Fruit fly (Drosophila melanogaster) whole organism, embryonic: ENCODE measurements around the gene dati.

ENCODE experiments used
- Atf3 ChIP-seq: fragments of 200-800 bp; sonication (Bioruptor generic); optimal IDR thresholded peaks from 3 replicates; lab custom pipeline; 2016; ENCODE audit warnings: missing biosample characterization, missing genetic modification characterization
- Atf6 ChIP-seq: fragments of 200-800 bp; sonication (Bioruptor generic); IDR thresholded peaks from 2 replicates; pipeline ENCODE4 v1.3.6; 2022; ENCODE audit warnings: missing biosample characterization, missing genetic modification characterization
- BEAF-32 ChIP-seq: fragments of 200-800 bp; sonication (Bioruptor generic); optimal IDR thresholded peaks from 3 replicates; lab custom pipeline; 2017; ENCODE audit warnings: missing biosample characterization, missing genetic modification characterization, mild to moderate bottlenecking, moderate library complexity, missing genetic modification reagents
- Bgb ChIP-seq: fragments of 200-800 bp; sonication (Bioruptor generic); IDR thresholded peaks from 2 replicates; pipeline ENCODE4 v1.3.6; 2022; ENCODE audit warnings: missing biosample characterization, missing genetic modification characterization; ENCODE audit not compliant: partially characterized antibody
- CG10959 ChIP-seq: fragments of 200-800 bp; sonication (Bioruptor generic); IDR thresholded peaks from 2 replicates; pipeline ENCODE4 v1.3.6; 2022; ENCODE audit warnings: missing biosample characterization, missing genetic modification characterization
- CG12071 ChIP-seq: fragments of 200-800 bp; sonication (Bioruptor generic); optimal IDR thresholded peaks from 3 replicates; lab custom pipeline; 2018; ENCODE audit warnings: missing biosample characterization, mild to moderate bottlenecking, missing genetic modification characterization
- CG12104 ChIP-seq: fragments of 200-800 bp; sonication (Bioruptor generic); optimal IDR thresholded peaks from 3 replicates; lab custom pipeline; 2016; ENCODE audit warnings: missing biosample characterization, missing genetic modification characterization
- CG12299 ChIP-seq: fragments of 200-800 bp; sonication (Bioruptor generic); optimal IDR thresholded peaks from 2 replicates; lab custom pipeline; 2018; ENCODE audit warnings: missing biosample characterization, mild to moderate bottlenecking, missing genetic modification characterization
- CG12769 ChIP-seq: fragments of 200-800 bp; sonication (Bioruptor generic); optimal IDR thresholded peaks from 2 replicates; lab custom pipeline; 2019; ENCODE audit warnings: missing biosample characterization, mild to moderate bottlenecking, missing genetic modification characterization, moderate library complexity
- CG17359 ChIP-seq: fragments of 200-800 bp; sonication (Bioruptor generic); optimal IDR thresholded peaks from 3 replicates; lab custom pipeline; 2018; ENCODE audit warnings: missing biosample characterization, mild to moderate bottlenecking, missing genetic modification characterization, moderate library complexity
- CG17612 ChIP-seq: fragments of 200-800 bp; sonication (Bioruptor generic); IDR thresholded peaks from 2 replicates; pipeline ENCODE4 v1.3.6; 2022; ENCODE audit warnings: missing biosample characterization, missing genetic modification characterization
- CG2199 ChIP-seq: fragments of 200-800 bp; sonication (Bioruptor generic); IDR thresholded peaks from 3 replicates; pipeline ENCODE4 v1.3.6; 2022; ENCODE audit warnings: missing biosample characterization, missing genetic modification characterization
- CG31441 ChIP-seq: fragments of 200-800 bp; sonication (Bioruptor generic); IDR thresholded peaks from 2 replicates; pipeline ENCODE4 v1.3.6; 2022; ENCODE audit warnings: missing biosample characterization, missing genetic modification characterization
- CG34376 ChIP-seq: fragments of 200-800 bp; sonication (Bioruptor generic); optimal IDR thresholded peaks from 2 replicates; lab custom pipeline; 2018; ENCODE audit warnings: missing biosample characterization, mild to moderate bottlenecking, missing genetic modification characterization
- CG6791 ChIP-seq: fragments of 200-800 bp; sonication (Bioruptor generic); IDR thresholded peaks from 3 replicates; pipeline ENCODE4 v1.3.6; 2022; ENCODE audit warnings: missing biosample characterization, missing genetic modification characterization; ENCODE audit not compliant: partially characterized antibody
- CG8290 ChIP-seq, 3 experiments: fragments of 200-800 bp; sonication (Bioruptor generic); optimal IDR thresholded peaks; 2 replicates each; lab custom pipeline; 2016 to 2019; ENCODE audit warnings: missing biosample characterization in 3 of 3, missing genetic modification characterization in 3 of 3, mild to moderate bottlenecking in 2 of 3, moderate library complexity in 1 of 3
- CrebB ChIP-seq: fragments of 200-800 bp; sonication (Bioruptor generic); optimal IDR thresholded peaks from 3 replicates; lab custom pipeline; 2018; ENCODE audit warnings: missing biosample characterization, mild to moderate bottlenecking, missing genetic modification characterization
- D19B ChIP-seq: fragments of 200-800 bp; sonication (Bioruptor generic); optimal IDR thresholded peaks from 2 replicates; lab custom pipeline; 2017; ENCODE audit warnings: missing biosample characterization, mild to moderate bottlenecking, missing genetic modification characterization
- Dfd ChIP-seq, 2 experiments: fragments of >200 bp; optimal IDR thresholded peaks; 2 replicates each; lab custom pipeline; 2017; ENCODE audit warnings: missing biosample characterization in 2 of 2, missing genetic modification characterization in 2 of 2
- Dip3 ChIP-seq: fragments of 200-800 bp; sonication (Bioruptor generic); optimal IDR thresholded peaks from 3 replicates; lab custom pipeline; 2016; ENCODE audit warnings: missing biosample characterization, missing genetic modification characterization
- Dll ChIP-seq: fragments of 200-800 bp; sonication (Bioruptor generic); IDR thresholded peaks from 4 replicates; pipeline ENCODE4 v1.3.6; 2022; ENCODE audit warnings: missing biosample characterization, missing genetic modification characterization; ENCODE audit not compliant: partially characterized antibody
- Dp ChIP-seq: fragments of 200-800 bp; sonication (Bioruptor generic); optimal IDR thresholded peaks from 2 replicates; lab custom pipeline; 2018; ENCODE audit warnings: missing biosample characterization, mild to moderate bottlenecking, missing genetic modification characterization, moderate library complexity
- Ets97D ChIP-seq: fragments of 200-800 bp; sonication (Bioruptor generic); optimal IDR thresholded peaks from 3 replicates; lab custom pipeline; 2016; ENCODE audit warnings: missing biosample characterization, missing genetic modification characterization
- Fer1 ChIP-seq: fragments of 200-800 bp; sonication (Bioruptor generic); optimal IDR thresholded peaks from 2 replicates; lab custom pipeline; 2017; ENCODE audit warnings: missing biosample characterization, mild to moderate bottlenecking, missing genetic modification characterization
- Kr ChIP-seq: fragments of 200-800 bp; sonication (Bioruptor generic); optimal IDR thresholded peaks from 2 replicates; lab custom pipeline; 2017; ENCODE audit warnings: missing biosample characterization, mild to moderate bottlenecking, missing genetic modification characterization
- Mes4 ChIP-seq: fragments of 200-800 bp; sonication (Bioruptor generic); optimal IDR thresholded peaks from 2 replicates; lab custom pipeline; 2016; ENCODE audit warnings: missing biosample characterization, missing genetic modification characterization
- Myb ChIP-seq: fragments of 200-800 bp; sonication (Bioruptor generic); optimal IDR thresholded peaks from 2 replicates; lab custom pipeline; 2016; ENCODE audit warnings: missing biosample characterization, missing genetic modification characterization
- Opbp ChIP-seq: fragments of 200-800 bp; sonication (Bioruptor generic); IDR thresholded peaks from 3 replicates; pipeline ENCODE4 v1.3.6; 2022; ENCODE audit warnings: missing biosample characterization, missing genetic modification characterization; ENCODE audit not compliant: partially characterized antibody
- PHDP ChIP-seq: fragments of 200-800 bp; sonication (Bioruptor generic); optimal IDR thresholded peaks from 3 replicates; lab custom pipeline; 2018; ENCODE audit warnings: missing biosample characterization, mild to moderate bottlenecking, missing genetic modification characterization, moderate library complexity
- Sry-β ChIP-seq: fragments of 200-800 bp; sonication (Bioruptor generic); optimal IDR thresholded peaks from 2 replicates; lab custom pipeline; 2018; ENCODE audit warnings: missing biosample characterization, mild to moderate bottlenecking, missing genetic modification characterization, moderate library complexity
- Stat92E ChIP-seq, 3 experiments: fragments of >200 bp in 2 of 3; fragments of 200-800 bp in 1 of 3; sonication (Bioruptor generic) in 1 of 3; optimal IDR thresholded peaks; 2 replicates each; lab custom pipeline; 2017 to 2019; ENCODE audit warnings: missing biosample characterization in 3 of 3, missing genetic modification characterization in 3 of 3, mild to moderate bottlenecking in 1 of 3, moderate library complexity in 1 of 3
- ara ChIP-seq: fragments of 200-800 bp; sonication (Bioruptor generic); IDR thresholded peaks from 2 replicates; pipeline ENCODE4 v1.3.6; 2022; ENCODE audit warnings: missing biosample characterization, missing genetic modification characterization
- cg ChIP-seq: fragments of 200-800 bp; sonication (Bioruptor generic); optimal IDR thresholded peaks from 3 replicates; lab custom pipeline; 2019; ENCODE audit warnings: missing biosample characterization, mild to moderate bottlenecking, missing genetic modification characterization, moderate library complexity
- chif ChIP-seq, 2 experiments: fragments of 200-800 bp; sonication (Bioruptor generic); optimal IDR thresholded peaks; 3 replicates each; lab custom pipeline; 2016; ENCODE audit warnings: missing biosample characterization in 2 of 2, missing genetic modification characterization in 2 of 2
- crc ChIP-seq: fragments of 200-800 bp; sonication (Bioruptor generic); optimal IDR thresholded peaks from 2 replicates; lab custom pipeline; 2016; ENCODE audit warnings: missing biosample characterization, missing genetic modification characterization
- danr ChIP-seq: fragments of 200-800 bp; sonication (Bioruptor generic); IDR thresholded peaks from 2 replicates; pipeline ENCODE4 v1.3.6; 2022; ENCODE audit warnings: missing biosample characterization, missing genetic modification characterization
- fd102C ChIP-seq: fragments of 200-800 bp; sonication (Bioruptor generic); optimal IDR thresholded peaks from 2 replicates; lab custom pipeline; 2018; ENCODE audit warnings: missing biosample characterization, mild to moderate bottlenecking, missing genetic modification characterization, moderate library complexity
- kah ChIP-seq: fragments of 200-800 bp; sonication (Bioruptor generic); optimal IDR thresholded peaks from 2 replicates; lab custom pipeline; 2018; ENCODE audit warnings: missing biosample characterization, mild to moderate bottlenecking, missing genetic modification characterization
- lbe ChIP-seq: fragments of 200-800 bp; sonication (Bioruptor generic); optimal IDR thresholded peaks from 2 replicates; lab custom pipeline; 2016; ENCODE audit warnings: missing biosample characterization, mild to moderate bottlenecking, missing genetic modification characterization
- lola ChIP-seq, 3 experiments: fragments of >200 bp in 2 of 3; fragments of 200-800 bp in 1 of 3; sonication (Bioruptor generic) in 1 of 3; optimal IDR thresholded peaks; 2 replicates each; lab custom pipeline; 2017 to 2019; ENCODE audit warnings: missing biosample characterization in 3 of 3, missing genetic modification characterization in 3 of 3, mild to moderate bottlenecking in 1 of 3, moderate library complexity in 1 of 3
- mam ChIP-seq: fragments of 200-800 bp; sonication (Bioruptor generic); optimal IDR thresholded peaks from 3 replicates; lab custom pipeline; 2016; ENCODE audit warnings: missing biosample characterization, missing genetic modification characterization
- nerfin-1 ChIP-seq: fragments of 200-800 bp; sonication (Bioruptor generic); optimal IDR thresholded peaks from 3 replicates; lab custom pipeline; 2019; ENCODE audit warnings: missing biosample characterization, mild to moderate bottlenecking, missing genetic modification characterization, moderate library complexity
- nmo ChIP-seq: fragments of 200-800 bp; sonication (Bioruptor generic); optimal IDR thresholded peaks from 2 replicates; lab custom pipeline; 2018; ENCODE audit warnings: missing biosample characterization, mild to moderate bottlenecking, missing genetic modification characterization, moderate library complexity
- onecut ChIP-seq: fragments of 200-800 bp; sonication (Bioruptor generic); IDR thresholded peaks from 2 replicates; pipeline ENCODE4 v1.3.6; 2022; ENCODE audit warnings: missing biosample characterization, missing genetic modification characterization
- pfk ChIP-seq: fragments of 200-800 bp; sonication (Bioruptor generic); optimal IDR thresholded peaks from 2 replicates; lab custom pipeline; 2018; ENCODE audit warnings: missing biosample characterization, mild to moderate bottlenecking, missing genetic modification characterization, moderate library complexity
- pita ChIP-seq: fragments of 200-800 bp; sonication (Bioruptor generic); optimal IDR thresholded peaks from 2 replicates; lab custom pipeline; 2017; ENCODE audit warnings: missing biosample characterization, mild to moderate bottlenecking, missing genetic modification characterization
- rib ChIP-seq: fragments of 200-800 bp; sonication (Bioruptor generic); IDR thresholded peaks from 2 replicates; pipeline ENCODE4 v1.3.6; 2022; ENCODE audit warnings: missing biosample characterization, missing genetic modification characterization
- sens-2 ChIP-seq: fragments of 200-800 bp; sonication (Bioruptor generic); IDR thresholded peaks from 2 replicates; pipeline ENCODE4 v1.3.6; 2022; ENCODE audit warnings: missing biosample characterization, missing genetic modification characterization
- slp2 ChIP-seq: fragments of 200-800 bp; sonication (Bioruptor generic); optimal IDR thresholded peaks from 2 replicates; lab custom pipeline; 2016; ENCODE audit warnings: missing biosample characterization, missing genetic modification characterization

dati gene

DNA sequence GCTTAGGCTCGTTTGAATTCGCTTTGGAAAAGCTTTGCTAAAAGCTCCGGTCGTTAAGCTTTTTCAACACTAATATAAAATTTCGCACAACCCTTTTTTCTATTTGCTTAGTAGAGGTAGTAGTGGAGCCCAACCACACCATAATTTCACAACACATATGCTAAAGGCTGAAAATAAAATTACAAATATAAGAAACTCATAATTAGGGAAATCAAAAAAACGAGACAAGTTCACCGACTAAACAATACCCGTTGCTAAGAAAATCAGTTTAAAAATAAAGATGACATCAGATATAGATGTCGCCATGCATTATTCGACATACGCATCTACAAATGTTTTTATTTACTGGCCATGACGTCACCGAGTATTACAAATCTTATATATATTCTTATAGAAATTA lies 20.9 kb upstream of the dati start (continued):
- no peak for TF ChIP-seq CG12071
- TF ChIP-seq pita: peak; percentile 42
- TF ChIP-seq cg: no peak
- TF ChIP-seq CG6791 (GFP tag; lab: Robert Waterston, UW): no peak
- no peak for TF ChIP-seq nerfin-1
- TF ChIP-seq rib: no peak
- TF ChIP-seq Kr: peak; percentile 2
- TF ChIP-seq crc (GFP tag; lab: Kevin White, UChicago): no peak
- peak; percentile 3 for TF ChIP-seq CG34376 (GFP tag; lab: Kevin White, UChicago)
- TF ChIP-seq Atf6 (GFP tag; lab: Robert Waterston, UW): no peak
- no peak for TF ChIP-seq CG12104 (GFP tag; lab: Kevin White, UChicago)
- no peak for TF ChIP-seq Dip3 (GFP tag; lab: Kevin White, UChicago)
- no peak for TF ChIP-seq BEAF-32 (GFP tag; lab: Kevin White, UChicago)
- no peak for TF ChIP-seq ara
- TF ChIP-seq CG12769 (tag; lab: Kevin White, UChicago): no peak
- TF ChIP-seq Bgb (GFP tag; lab: Robert Waterston, UW): peak; percentile 47
- peak; percentile 15 for TF ChIP-seq Dp
- TF ChIP-seq Fer1 (GFP tag; lab: Kevin White, UChicago): peak; percentile 33
- no peak for TF ChIP-seq Sry-β
- no peak for TF ChIP-seq Ets97D
- no peak for TF ChIP-seq CG31441 (GFP tag; lab: Robert Waterston, UW)
- TF ChIP-seq PHDP (tag; lab: Kevin White, UChicago): no peak
- TF ChIP-seq lbe: no peak
- no peak for TF ChIP-seq onecut (GFP tag; lab: Robert Waterston, UW)
- TF ChIP-seq sens-2 (GFP tag; lab: Robert Waterston, UW): no peak
- TF ChIP-seq Dfd (GFP tag; optimal IDR thresholded peaks at IDR 0.05; lab: Kevin White, UChicago): no peak
- TF ChIP-seq slp2 (GFP tag; lab: Kevin White, UChicago): no peak
- TF ChIP-seq CrebB (tag; lab: Kevin White, UChicago): no peak
- TF ChIP-seq Atf3: peak; percentile 69
- no peak for TF ChIP-seq CG10959 (GFP tag; lab: Robert Waterston, UW)
- peak; percentile 74 for TF ChIP-seq Myb (GFP tag; lab: Kevin White, UChicago)
- no peak for TF ChIP-seq Dll (GFP tag; lab: Robert Waterston, UW)

- TF ChIP-seq Stat92E (GFP tag; optimal IDR thresholded peaks at IDR 0.05; lab: Kevin White, UChicago) (peak in 1 of 3 experiments; percentile 33), CG17612 (GFP tag; lab: Robert Waterston, UW) (peak; percentile 59; the same call in 1 of the 2 replicates), CG17359 (peak; percentile 51), lola (GFP tag; optimal IDR thresholded peaks at IDR 0.05; lab: Kevin White, UChicago) (peak in 1 of 3 experiments; percentile 38), Myb (GFP tag; lab: Kevin White, UChicago) (peak; percentile 6)
Observed at dm6 chr4:415428-415911, 20.1 kb upstream of the dati start.

- TF ChIP-seq CG8290 (GFP tag; optimal IDR thresholded peaks at IDR 0.05; lab: Kevin White, UChicago): no peak
- peak in 1 of 2 experiments; percentile 14 for TF ChIP-seq CG8290 (tag; optimal IDR thresholded peaks at IDR 0.05; lab: Kevin White, UChicago)
- TF ChIP-seq mam (GFP tag; lab: Kevin White, UChicago): no peak
- TF ChIP-seq Dfd (GFP tag; optimal IDR thresholded peaks at IDR 0.05; lab: Kevin White, UChicago): no peak
- peak; percentile 70; the same call in 1 of the 3 replicates for TF ChIP-seq CG2199
- peak; percentile 19 for TF ChIP-seq D19B (GFP tag; lab: Kevin White, UChicago)
- no peak for TF ChIP-seq CG12299 (tag; lab: Kevin White, UChicago)
- no peak for TF ChIP-seq Mes4 (GFP tag; lab: Kevin White, UChicago)
- TF ChIP-seq kah (GFP tag; lab: Kevin White, UChicago): no peak
- TF ChIP-seq cg: peak; percentile 38
- TF ChIP-seq fd102C (GFP tag; lab: Kevin White, UChicago): no peak
- no peak for TF ChIP-seq pfk (GFP tag; lab: Kevin White, UChicago)
- no peak for TF ChIP-seq Opbp (GFP tag; lab: Robert Waterston, UW)
- TF ChIP-seq danr (GFP tag; lab: Robert Waterston, UW): no peak
- TF ChIP-seq chif (GFP tag; optimal IDR thresholded peaks at IDR 0.05; lab: Kevin White, UChicago): no peak
- TF ChIP-seq nmo: no peak
Observed at dm6 chr4:411513-411912, 16.1 kb upstream of the dati start.
